Fruit fly (Drosophila melanogaster): ENCODE results near the gene Ak3.

Gene Ak3

dm6 chr3R:10881824-10882559, 7.4 kb downstream of the Ak3 start, which contains the start of gene Tpc1:
Gene Tpc1, minus strand, starts transcription at chr3R:10882188.
- TF ChIP-seq achi (GFP tag; optimal IDR thresholded peaks at IDR 0.05): peak; percentile 96
- TF ChIP-seq pdm3 (GFP tag; optimal IDR thresholded peaks at IDR 0.05): peak; percentile 45
- no peak for TF ChIP-seq CG10669 (GFP tag; optimal IDR thresholded peaks at IDR 0.05)
- no peak for TF ChIP-seq CG8119 (GFP tag; IDR thresholded peaks at IDR 0.05)
- no peak for TF ChIP-seq CG4318 (GFP tag; optimal IDR thresholded peaks at IDR 0.05)
- peak; percentile 50 for TF ChIP-seq lz (GFP tag; optimal IDR thresholded peaks at IDR 0.05)
- peak; percentile 5 for TF ChIP-seq CG32006 (GFP tag; optimal IDR thresholded peaks at IDR 0.05)
- TF ChIP-seq CG8632 (GFP tag; optimal IDR thresholded peaks at IDR 0.05): no peak
- no peak for TF ChIP-seq Sox15 (GFP tag; optimal IDR thresholded peaks at IDR 0.05)
- no peak for TF ChIP-seq CG34406 (GFP tag; optimal IDR thresholded peaks at IDR 0.05)
- TF ChIP-seq eg (GFP tag; IDR thresholded peaks at IDR 0.05): peak; percentile 35; the same call in 1 of the 3 replicates
- TF ChIP-seq CG3919 (GFP tag; optimal IDR thresholded peaks at IDR 0.05): peak; percentile 47
- TF ChIP-seq Sox102F (GFP tag; optimal IDR thresholded peaks at IDR 0.05): peak; percentile 42
- peak; percentile 67 for TF ChIP-seq Eip78C (GFP tag)
- no peak for TF ChIP-seq topi (GFP tag; optimal IDR thresholded peaks at IDR 0.05)
- TF ChIP-seq CG6808 (GFP tag; optimal IDR thresholded peaks at IDR 0.05): no peak
- peak; percentile 42 for TF ChIP-seq CG31627 (GFP tag; optimal IDR thresholded peaks at IDR 0.05)
- no peak for TF ChIP-seq fd85E (GFP tag; optimal IDR thresholded peaks at IDR 0.05)
- no peak for TF ChIP-seq net (GFP tag; optimal IDR thresholded peaks at IDR 0.05)
- peak; percentile 15 for TF ChIP-seq cyc (GFP tag; optimal IDR thresholded peaks at IDR 0.05)
- TF ChIP-seq Sox14 (GFP tag; optimal IDR thresholded peaks at IDR 0.05): peak; percentile 65
- TF ChIP-seq fkh (GFP tag; optimal IDR thresholded peaks at IDR 0.05): no peak
- peak; percentile 51 for TF ChIP-seq Hr39 (GFP tag; optimal IDR thresholded peaks at IDR 0.05)
- TF ChIP-seq Met (GFP tag; optimal IDR thresholded peaks at IDR 0.05): peak; percentile 39
- TF ChIP-seq CG6792 (GFP tag; optimal IDR thresholded peaks at IDR 0.05): no peak
- TF ChIP-seq vri (GFP tag; optimal IDR thresholded peaks at IDR 0.05): peak; percentile 85
- no peak for TF ChIP-seq CG9139 (GFP tag; optimal IDR thresholded peaks at IDR 0.05)
- peak; percentile 95 for TF ChIP-seq Blimp-1 (GFP tag; optimal IDR thresholded peaks at IDR 0.05)
- TF ChIP-seq Eip93F (GFP tag; optimal IDR thresholded peaks at IDR 0.05): no peak
- peak; percentile 47 for TF ChIP-seq Hr4 (GFP tag; optimal IDR thresholded peaks at IDR 0.05)
- peak; percentile 9 for TF ChIP-seq Ets96B (tag; optimal IDR thresholded peaks at IDR 0.05)
- peak; percentile 65 for TF ChIP-seq svp (GFP tag)
- TF ChIP-seq fd59A (GFP tag; optimal IDR thresholded peaks at IDR 0.05): no peak
- TF ChIP-seq dac (GFP tag; optimal IDR thresholded peaks at IDR 0.05): no peak
- no peak for TF ChIP-seq CG8319 (GFP tag; optimal IDR thresholded peaks at IDR 0.05)
- peak; percentile 36 for TF ChIP-seq Ets21C (GFP tag; optimal IDR thresholded peaks at IDR 0.05)
- no peak for TF ChIP-seq CG10631 (GFP tag; optimal IDR thresholded peaks at IDR 0.05)
- peak; percentile 80 for TF ChIP-seq CG6854 (GFP tag; optimal IDR thresholded peaks at IDR 0.05)
- no peak for TF ChIP-seq Smox (GFP tag; optimal IDR thresholded peaks at IDR 0.05)
- TF ChIP-seq Eip75B (GFP tag; optimal IDR thresholded peaks at IDR 0.05): peak; percentile 21
- no peak for TF ChIP-seq CG15336 (GFP tag; IDR thresholded peaks at IDR 0.05)
- TF ChIP-seq CG6276 (GFP tag; optimal IDR thresholded peaks at IDR 0.05): no peak
- no peak for TF ChIP-seq acj6 (GFP tag; optimal IDR thresholded peaks at IDR 0.05)
- no peak for TF ChIP-seq CG1621 (tag; optimal IDR thresholded peaks at IDR 0.05)
- TF ChIP-seq ss (GFP tag; optimal IDR thresholded peaks at IDR 0.05): peak in 1 of 2 experiments; percentile 30
- no peak for TF ChIP-seq Gug (GFP tag; IDR thresholded peaks at IDR 0.05)
- no peak for TF ChIP-seq CG7368 (GFP tag; optimal IDR thresholded peaks at IDR 0.05)
- TF ChIP-seq CG11902 (GFP tag; optimal IDR thresholded peaks at IDR 0.05): no peak
- TF ChIP-seq esn (GFP tag; optimal IDR thresholded peaks at IDR 0.05): peak; percentile 40
- no peak for TF ChIP-seq CG6163 (GFP tag; IDR thresholded peaks at IDR 0.05)
- TF ChIP-seq OdsH (GFP tag; optimal IDR thresholded peaks at IDR 0.05): peak; percentile 32
- TF ChIP-seq Hr38 (GFP tag; optimal IDR thresholded peaks at IDR 0.05): no peak

All from whole organism, prepupa.